Worm (Caenorhabditis elegans) whole organism, L2 larva: ENCODE measurements around the gene srd-32.
A peak's percentile ranks its signal among the peaks of the same experiment; 100 is the strongest.

Source experiments
- C34F6.9 ChIP-seq: fragments of 150-350 bp; optimal IDR thresholded peaks from 2 replicates; lab custom pipeline; 2014; ENCODE audit warnings: missing biosample characterization, missing genetic modification characterization
- F13H6.1 ChIP-seq: sonication (generic microtip); optimal IDR thresholded peaks from 2 replicates; lab custom pipeline; 2016; ENCODE audit warnings: missing genetic modification characterization, missing compliant biosample characterization
- R02D3.7 ChIP-seq: fragments of 150-350 bp; optimal IDR thresholded peaks from 2 replicates; lab custom pipeline; 2014; ENCODE audit warnings: missing biosample characterization, missing genetic modification characterization
- Y55F3AM.14 ChIP-seq: fragments of 200-800 bp; sonication (Bioruptor generic); optimal IDR thresholded peaks from 2 replicates; lab custom pipeline; 2018; ENCODE audit warnings: mild to moderate bottlenecking, missing genetic modification characterization, missing compliant biosample characterization
- ZK546.5 ChIP-seq: sonication (generic microtip); optimal IDR thresholded peaks from 2 replicates; lab custom pipeline; 2017; ENCODE audit warnings: missing biosample characterization, missing genetic modification characterization
- alr-1 ChIP-seq: fragments of 150-350 bp; optimal IDR thresholded peaks from 2 replicates; lab custom pipeline; 2014; ENCODE audit warnings: missing biosample characterization, missing genetic modification characterization
- blmp-1 ChIP-seq: sonication (generic microtip); optimal IDR thresholded peaks from 2 replicates; lab custom pipeline; 2017; ENCODE audit warnings: missing genetic modification characterization, mild to moderate bottlenecking, missing compliant biosample characterization, antibody characterized with exemption, moderate library complexity; ENCODE audit not compliant: insufficient read depth
- ceh-82 ChIP-seq: fragments of 150-350 bp; optimal IDR thresholded peaks from 2 replicates; lab custom pipeline; 2014; ENCODE audit warnings: missing biosample characterization, missing genetic modification characterization
- crh-2 ChIP-seq: sonication (generic microtip); optimal IDR thresholded peaks from 2 replicates; lab custom pipeline; 2017; ENCODE audit warnings: missing biosample characterization, missing genetic modification characterization
- dmd-4 ChIP-seq: sonication (generic microtip); optimal IDR thresholded peaks from 2 replicates; lab custom pipeline; 2017; ENCODE audit warnings: missing biosample characterization, missing genetic modification characterization
- egl-27 ChIP-seq: sonication (generic microtip); optimal IDR thresholded peaks from 3 replicates; lab custom pipeline; 2017; ENCODE audit warnings: missing biosample characterization, missing genetic modification reagents, missing genetic modification characterization
- elt-1 ChIP-seq: fragments of 150-350 bp; optimal IDR thresholded peaks from 2 replicates; lab custom pipeline; 2014; ENCODE audit warnings: missing biosample characterization, missing genetic modification characterization
- fos-1 ChIP-seq: fragments of 150-350 bp; optimal IDR thresholded peaks from 2 replicates; lab custom pipeline; 2014; ENCODE audit warnings: missing biosample characterization, missing genetic modification characterization
- lin-11 ChIP-seq: fragments of 150-350 bp; sonication (generic microtip); optimal IDR thresholded peaks from 2 replicates; lab custom pipeline; 2014; ENCODE audit warnings: missing biosample characterization, missing genetic modification characterization, inconsistent platforms, mixed read lengths
- lin-39 ChIP-seq: fragments of 150-350 bp; optimal IDR thresholded peaks from 2 replicates; lab custom pipeline; 2014; ENCODE audit warnings: missing biosample characterization, missing genetic modification reagents, missing genetic modification characterization
- lsy-2 ChIP-seq, 2 experiments: fragments of 150-350 bp in 1 of 2; sonication (generic microtip) in 1 of 2; optimal IDR thresholded peaks; 2 replicates each; lab custom pipeline; 2014 to 2017; ENCODE audit warnings: missing biosample characterization in 2 of 2, missing genetic modification characterization in 2 of 2
- mab-5 ChIP-seq: fragments of 150-350 bp; optimal IDR thresholded peaks from 2 replicates; lab custom pipeline; 2014; ENCODE audit warnings: missing biosample characterization, missing genetic modification characterization
- mbf-1 ChIP-seq: sonication (generic microtip); optimal IDR thresholded peaks from 2 replicates; lab custom pipeline; 2017; ENCODE audit warnings: missing biosample characterization, missing genetic modification characterization
- nhr-10 ChIP-seq: sonication (generic microtip); optimal IDR thresholded peaks from 2 replicates; lab custom pipeline; 2017; ENCODE audit warnings: missing biosample characterization, missing genetic modification characterization
- nhr-12 ChIP-seq: fragments of 150-350 bp; optimal IDR thresholded peaks from 2 replicates; lab custom pipeline; 2014; ENCODE audit warnings: missing biosample characterization, missing genetic modification characterization
- nhr-129 ChIP-seq: fragments of 150-350 bp; optimal IDR thresholded peaks from 2 replicates; lab custom pipeline; 2014; ENCODE audit warnings: missing biosample characterization, missing genetic modification characterization
- nhr-21 ChIP-seq: fragments of 150-350 bp; optimal IDR thresholded peaks from 2 replicates; lab custom pipeline; 2014; ENCODE audit warnings: missing biosample characterization, missing genetic modification characterization
- nhr-23 ChIP-seq: fragments of 150-350 bp; optimal IDR thresholded peaks from 2 replicates; lab custom pipeline; 2014; ENCODE audit warnings: missing biosample characterization, missing genetic modification reagents, missing genetic modification characterization
- nhr-25 ChIP-seq: fragments of 150-350 bp; sonication (generic microtip); optimal IDR thresholded peaks from 3 replicates; lab custom pipeline; 2014; ENCODE audit warnings: missing biosample characterization, missing genetic modification characterization
- nhr-6 ChIP-seq: fragments of 150-350 bp; optimal IDR thresholded peaks from 2 replicates; lab custom pipeline; 2014; ENCODE audit warnings: missing biosample characterization, missing genetic modification characterization
- peb-1 ChIP-seq: fragments of 150-350 bp; optimal IDR thresholded peaks from 2 replicates; lab custom pipeline; 2014; ENCODE audit warnings: missing biosample characterization, missing genetic modification characterization
- sem-4 ChIP-seq: fragments of 150-350 bp; optimal IDR thresholded peaks from 2 replicates; lab custom pipeline; 2014; ENCODE audit warnings: missing biosample characterization, missing genetic modification reagents, missing genetic modification characterization
- skn-1 ChIP-seq: sonication (generic microtip); optimal IDR thresholded peaks from 2 replicates; lab custom pipeline; 2017; ENCODE audit warnings: missing biosample characterization, missing genetic modification characterization
- sma-3 ChIP-seq: sonication (generic microtip); optimal IDR thresholded peaks from 2 replicates; lab custom pipeline; 2016; ENCODE audit warnings: missing genetic modification reagents, missing genetic modification characterization, missing compliant biosample characterization
- sma-9 ChIP-seq, 2 experiments: fragments of 150-350 bp in 1 of 2; sonication (generic microtip) in 1 of 2; optimal IDR thresholded peaks; 2 replicates each; lab custom pipeline; 2014 to 2016; ENCODE audit warnings: missing genetic modification characterization in 2 of 2, mild to moderate bottlenecking in 1 of 2, missing biosample characterization in 1 of 2, missing compliant biosample characterization in 1 of 2, missing genetic modification reagents in 1 of 2, moderate library complexity in 1 of 2
- unc-39 ChIP-seq: fragments of 150-350 bp; optimal IDR thresholded peaks from 2 replicates; lab custom pipeline; 2014; ENCODE audit warnings: missing biosample characterization, missing genetic modification characterization
- unc-55 ChIP-seq: fragments of 150-350 bp; sonication (generic microtip); optimal IDR thresholded peaks from 3 replicates; lab custom pipeline; 2014; ENCODE audit warnings: missing biosample characterization, missing genetic modification reagents, missing genetic modification characterization
- unc-62 ChIP-seq: fragments of 150-350 bp; optimal IDR thresholded peaks from 2 replicates; lab custom pipeline; 2014; ENCODE audit warnings: missing biosample characterization, missing genetic modification reagents, missing genetic modification characterization
- zag-1 ChIP-seq: fragments of 150-350 bp; optimal IDR thresholded peaks from 2 replicates; lab custom pipeline; 2014; ENCODE audit warnings: missing biosample characterization, missing genetic modification characterization
- ztf-4 ChIP-seq: fragments of 150-350 bp; optimal IDR thresholded peaks from 2 replicates; lab custom pipeline; 2014; ENCODE audit warnings: missing biosample characterization, missing genetic modification characterization

Gene srd-32

DNA sequence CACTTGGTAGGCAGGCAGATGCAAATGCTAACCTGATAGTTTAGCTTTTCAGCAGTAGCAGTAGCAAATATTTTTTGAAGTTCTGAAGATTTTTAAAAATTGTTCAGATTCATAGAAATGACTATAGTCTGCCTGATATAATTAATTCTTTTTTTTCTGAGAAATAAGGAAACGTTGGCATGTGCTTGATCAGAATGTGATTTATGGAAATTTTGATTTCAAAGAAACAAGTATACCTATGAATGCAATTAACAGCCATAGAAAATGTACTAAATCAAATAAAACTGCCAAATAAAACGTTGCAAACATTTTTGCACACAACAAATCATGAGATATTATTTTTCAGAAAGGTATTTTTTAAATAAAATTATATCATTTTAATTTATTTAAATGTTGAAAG, 5.2 kb downstream of the srd-32 start:
- no peak for TF ChIP-seq mab-5 (tag; lab: Kevin White, UChicago)
- TF ChIP-seq dmd-4 (tag; lab: Kevin White, UChicago) = no peak
- TF ChIP-seq skn-1 (tag; lab: Kevin White, UChicago) = no peak
- TF ChIP-seq nhr-21 = peak; percentile 42
- TF ChIP-seq ZK546.5 = no peak
- TF ChIP-seq crh-2 (tag; lab: Kevin White, UChicago) = no peak
- TF ChIP-seq peb-1 = no peak
- no peak for TF ChIP-seq nhr-10
- no peak for TF ChIP-seq fos-1
- TF ChIP-seq Y55F3AM.14 = no peak
- TF ChIP-seq lsy-2 (tag; optimal IDR thresholded peaks at IDR 0.05; lab: Kevin White, UChicago) = peak in 1 of 2 experiments; percentile 32
- TF ChIP-seq lin-11 (tag; lab: Kevin White, UChicago) = no peak
- no peak for TF ChIP-seq F13H6.1 (tag; lab: Kevin White, UChicago)
- TF ChIP-seq, all 48 proteins: peak for 2

DNA sequence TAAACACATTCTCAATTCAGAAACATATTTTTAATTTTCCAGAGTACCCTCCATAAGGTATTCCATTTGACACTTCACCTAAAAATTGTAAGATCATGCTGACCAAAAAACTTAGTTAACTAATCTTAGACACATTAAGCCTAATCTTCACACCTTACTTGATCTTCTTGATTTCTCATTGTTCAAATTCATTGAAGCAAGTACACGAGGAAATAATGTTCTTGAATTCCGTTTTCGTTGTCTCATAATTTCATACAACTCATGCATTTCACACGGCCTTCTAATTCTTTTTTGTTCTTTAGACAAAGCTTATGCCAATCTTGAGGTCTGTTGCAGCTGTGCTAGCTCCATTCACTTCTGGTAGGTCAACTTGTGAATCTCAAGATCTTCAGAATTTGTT, 6.5 kb downstream of the srd-32 start, which contains the start of gene srd-33:
TSS of gene srd-33 (plus strand) at position 301 of the 400 bp plus-strand sequence.
- no peak for TF ChIP-seq peb-1
- TF ChIP-seq unc-39 (tag; lab: Kevin White, UChicago) = no peak
- TF ChIP-seq blmp-1 (tag; lab: Kevin White, UChicago) = no peak
- TF ChIP-seq fos-1 = no peak
- TF ChIP-seq nhr-23 (tag; lab: Kevin White, UChicago) = no peak
- TF ChIP-seq skn-1 (tag; lab: Kevin White, UChicago) = no peak
- no peak for TF ChIP-seq nhr-21
- TF ChIP-seq unc-55 (GFP tag; lab: Kevin White, UChicago) = no peak
- no peak for TF ChIP-seq mbf-1

DNA sequence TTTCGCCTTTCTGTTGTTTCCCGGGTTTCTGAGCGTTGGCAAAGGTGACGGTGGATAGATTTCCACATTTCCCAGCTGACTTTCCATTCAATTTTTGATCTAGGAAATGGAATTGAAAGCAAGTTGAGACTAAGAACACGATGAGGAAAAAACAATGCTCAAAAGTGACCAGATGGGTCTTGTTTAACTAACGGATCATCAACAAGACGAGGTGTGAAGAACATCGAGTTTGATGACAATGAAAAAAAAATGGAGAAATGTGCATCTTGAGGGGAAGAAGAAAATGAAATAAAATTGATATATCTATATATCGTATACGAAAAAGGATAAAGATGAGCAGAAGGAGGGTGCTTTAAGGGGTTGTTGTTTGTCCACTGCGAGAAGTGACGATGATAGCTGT, 12.1 kb downstream of the srd-32 start, which contains the start of gene T19H12.6:
TSS of gene T19H12.6 (minus strand) at position 101 of the 400 bp plus-strand sequence.
- TF ChIP-seq nhr-25 (tag; lab: Kevin White, UChicago) (no peak), ceh-82 (tag; lab: Kevin White, UChicago) (no peak), alr-1 (tag; lab: Kevin White, UChicago) (no peak), unc-39 (tag; lab: Kevin White, UChicago) (no peak), dmd-4 (tag; lab: Kevin White, UChicago) (no peak), nhr-6 (no peak), F13H6.1 (tag; lab: Kevin White, UChicago) (no peak), nhr-12 (tag; lab: Kevin White, UChicago) (no peak), zag-1 (tag; lab: Kevin White, UChicago) (no peak), elt-1 (tag; lab: Kevin White, UChicago) (no peak), lin-39 (no peak)

DNA sequence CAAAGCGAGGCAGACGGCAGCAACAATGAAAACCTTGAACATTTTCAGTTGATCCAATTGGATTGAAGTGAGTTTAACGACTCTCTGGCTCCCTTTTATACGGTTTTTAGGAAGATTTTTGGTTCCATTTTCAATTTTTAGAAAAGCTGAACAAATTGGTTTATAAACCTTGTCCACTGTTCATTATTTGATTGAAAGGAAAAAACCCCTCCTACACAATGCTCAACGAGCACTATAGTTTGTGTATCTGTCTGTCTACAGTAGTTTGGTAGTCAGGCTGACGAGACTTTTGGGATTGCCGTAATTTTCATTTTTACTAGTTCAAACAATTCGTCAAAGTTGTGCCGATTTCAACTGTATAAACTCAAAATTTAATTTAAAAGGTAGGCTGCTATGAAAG, 13.8 kb downstream of the srd-32 start, which contains the start of gene T19H12.15:
TSS of gene T19H12.15 (minus strand) at position 101 of the 400 bp plus-strand sequence.
- no peak for TF ChIP-seq sma-3 (GFP tag; lab: Kevin White, UChicago)
- no peak for TF ChIP-seq ZK546.5
- no peak for TF ChIP-seq sma-9 (GFP tag; optimal IDR thresholded peaks at IDR 0.05; lab: Kevin White, UChicago)
- no peak for TF ChIP-seq sma-9 (tag; optimal IDR thresholded peaks at IDR 0.05; lab: Kevin White, UChicago)

DNA sequence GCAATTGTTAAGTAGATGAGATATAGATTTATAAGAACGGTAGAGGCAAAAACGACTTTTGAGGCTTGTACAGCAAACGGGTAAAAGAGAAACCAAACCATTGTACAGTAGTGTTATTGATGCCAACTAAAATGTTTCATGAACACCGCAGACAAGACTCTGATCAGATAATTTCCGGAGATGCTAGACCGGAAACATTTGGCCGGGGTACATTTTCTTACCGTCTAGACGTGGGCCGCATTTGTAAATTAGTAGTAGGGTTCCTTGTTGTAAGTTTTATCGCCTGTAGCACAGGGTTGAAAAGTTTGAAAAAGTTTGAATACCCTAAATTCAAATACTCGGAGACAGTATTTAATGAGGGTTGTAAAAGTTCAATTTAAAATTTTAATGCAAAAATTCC, 15.9 kb downstream of the srd-32 start, which contains the start of gene str-32:
TSS of gene str-32 (minus strand) at position 101 of the 400 bp plus-strand sequence.
- TF ChIP-seq unc-55 (GFP tag; lab: Kevin White, UChicago) = no peak
- TF ChIP-seq egl-27 (tag; lab: Kevin White, UChicago) = no peak
- TF ChIP-seq crh-2 (tag; lab: Kevin White, UChicago) = no peak
- no peak for TF ChIP-seq sem-4 (tag; lab: Kevin White, UChicago)
- TF ChIP-seq nhr-129 (tag; lab: Kevin White, UChicago) = no peak
- TF ChIP-seq ztf-4 (tag; lab: Kevin White, UChicago) = no peak
- no peak for TF ChIP-seq unc-39 (tag; lab: Kevin White, UChicago)
- TF ChIP-seq C34F6.9 (tag; lab: Kevin White, UChicago) = no peak
- TF ChIP-seq unc-62 (GFP tag; lab: Kevin White, UChicago) = no peak
- TF ChIP-seq lsy-2 (tag; optimal IDR thresholded peaks at IDR 0.05; lab: Kevin White, UChicago) = no peak
- TF ChIP-seq lin-39 = no peak
- TF ChIP-seq R02D3.7 = no peak
- TF ChIP-seq nhr-23 (tag; lab: Kevin White, UChicago) = no peak
- TF ChIP-seq, all 48 proteins: peak for 0
